Fruit fly (Drosophila melanogaster) whole organism, embryonic: Measurements from ENCODE around the gene vito.

Experiments used
- CG10366 ChIP-seq: fragments of 200-800 bp; sonication (Bioruptor generic); IDR thresholded peaks from 2 replicates; pipeline ENCODE4 v1.3.6; 2022; ENCODE audit warnings: missing biosample characterization, missing genetic modification characterization
- CG10654 ChIP-seq: fragments of 200-800 bp; sonication (Bioruptor generic); optimal IDR thresholded peaks from 2 replicates; lab custom pipeline; 2016; ENCODE audit warnings: missing biosample characterization, missing genetic modification characterization
- CG11504 ChIP-seq: fragments of 200-800 bp; sonication (Bioruptor generic); optimal IDR thresholded peaks from 3 replicates; lab custom pipeline; 2019; ENCODE audit warnings: missing biosample characterization, mild to moderate bottlenecking, missing genetic modification characterization, moderate library complexity
- CG12659 ChIP-seq: fragments of 200-800 bp; sonication (Bioruptor generic); optimal IDR thresholded peaks from 3 replicates; lab custom pipeline; 2017; ENCODE audit warnings: mild to moderate bottlenecking, missing biosample characterization, missing genetic modification reagents, missing genetic modification characterization
- CG12942 ChIP-seq: fragments of 200-800 bp; sonication (Bioruptor generic); optimal IDR thresholded peaks from 3 replicates; lab custom pipeline; 2016; ENCODE audit warnings: missing biosample characterization, missing genetic modification characterization
- CG1529 ChIP-seq: fragments of 200-800 bp; sonication (Bioruptor generic); optimal IDR thresholded peaks from 3 replicates; lab custom pipeline; 2018; ENCODE audit warnings: missing biosample characterization, missing genetic modification characterization
- CG16863 ChIP-seq: fragments of 200-800 bp; sonication (Bioruptor generic); optimal IDR thresholded peaks from 3 replicates; lab custom pipeline; 2016; ENCODE audit warnings: missing biosample characterization, missing genetic modification characterization
- CG1792 ChIP-seq: fragments of 200-800 bp; sonication (Bioruptor generic); optimal IDR thresholded peaks from 2 replicates; lab custom pipeline; 2016; ENCODE audit warnings: missing biosample characterization, missing genetic modification characterization
- CG18599 ChIP-seq: fragments of 200-800 bp; sonication (Bioruptor generic); optimal IDR thresholded peaks from 3 replicates; lab custom pipeline; 2017; ENCODE audit warnings: missing biosample characterization, missing genetic modification characterization, mild to moderate bottlenecking, moderate library complexity, missing genetic modification reagents
- CG30431 ChIP-seq: fragments of 200-800 bp; sonication (Bioruptor generic); optimal IDR thresholded peaks from 2 replicates; lab custom pipeline; 2017; ENCODE audit warnings: missing biosample characterization, missing genetic modification characterization
- CG3163 ChIP-seq: fragments of 200-800 bp; sonication (Bioruptor generic); optimal IDR thresholded peaks from 3 replicates; lab custom pipeline; 2016; ENCODE audit warnings: missing biosample characterization, missing genetic modification characterization
- CG43689 ChIP-seq: fragments of 200-800 bp; sonication (Bioruptor generic); IDR thresholded peaks from 2 replicates; pipeline ENCODE4 v1.3.6; 2022; ENCODE audit warnings: missing biosample characterization, missing genetic modification characterization
- CG4617 ChIP-seq: fragments of 200-800 bp; sonication (Bioruptor generic); optimal IDR thresholded peaks from 3 replicates; lab custom pipeline; 2016; ENCODE audit warnings: missing biosample characterization, missing genetic modification characterization, borderline replicate concordance
- CG5180 ChIP-seq: fragments of 200-800 bp; sonication (Bioruptor generic); optimal IDR thresholded peaks from 3 replicates; lab custom pipeline; 2017; ENCODE audit warnings: missing biosample characterization, missing genetic modification characterization, mild to moderate bottlenecking, moderate library complexity, missing genetic modification reagents
- CG5245 ChIP-seq: fragments of 200-800 bp; sonication (Bioruptor generic); optimal IDR thresholded peaks from 3 replicates; lab custom pipeline; 2016; ENCODE audit warnings: missing biosample characterization, missing genetic modification characterization
- CG6683 ChIP-seq: fragments of 200-800 bp; sonication (Bioruptor generic); optimal IDR thresholded peaks from 2 replicates; lab custom pipeline; 2017; ENCODE audit warnings: missing biosample characterization, mild to moderate bottlenecking, missing genetic modification characterization, missing genetic modification reagents
- CG6813 ChIP-seq: fragments of 200-800 bp; sonication (Bioruptor generic); optimal IDR thresholded peaks from 2 replicates; lab custom pipeline; 2017; ENCODE audit warnings: missing biosample characterization, missing genetic modification characterization, mild to moderate bottlenecking, moderate library complexity, missing genetic modification reagents
- CG7357 ChIP-seq: fragments of 200-800 bp; sonication (Bioruptor generic); IDR thresholded peaks from 3 replicates; pipeline ENCODE4 v1.3.6; 2022; ENCODE audit warnings: missing biosample characterization, missing genetic modification characterization
- CG8089 ChIP-seq: fragments of 200-800 bp; sonication (Bioruptor generic); optimal IDR thresholded peaks from 3 replicates; lab custom pipeline; 2016; ENCODE audit warnings: missing biosample characterization, missing genetic modification characterization
- CG8290 ChIP-seq, 3 experiments: fragments of 200-800 bp; sonication (Bioruptor generic); optimal IDR thresholded peaks; 2 replicates each; lab custom pipeline; 2016 to 2019; ENCODE audit warnings: missing biosample characterization in 3 of 3, missing genetic modification characterization in 3 of 3, mild to moderate bottlenecking in 2 of 3, moderate library complexity in 1 of 3
- CG9215 ChIP-seq: fragments of 200-800 bp; sonication (Bioruptor generic); IDR thresholded peaks from 2 replicates; pipeline ENCODE4 v1.3.6; 2022; ENCODE audit warnings: missing biosample characterization, missing genetic modification characterization
- CG9932 ChIP-seq: fragments of 200-800 bp; sonication (Bioruptor generic); IDR thresholded peaks from 2 replicates; pipeline ENCODE4 v1.3.6; 2022; ENCODE audit warnings: missing biosample characterization, missing genetic modification characterization
- CkIIα-i1 ChIP-seq: fragments of 200-800 bp; sonication (Bioruptor generic); IDR thresholded peaks from 2 replicates; pipeline ENCODE4 v1.3.6; 2022; ENCODE audit warnings: missing biosample characterization, missing genetic modification characterization
- Dbx ChIP-seq: fragments of 200-800 bp; sonication (Bioruptor generic); IDR thresholded peaks from 3 replicates; pipeline ENCODE4 v1.3.6; 2022; ENCODE audit warnings: missing biosample characterization, missing genetic modification characterization
- Deaf1 ChIP-seq: fragments of 200-800 bp; optimal IDR thresholded peaks from 3 replicates; lab custom pipeline; 2019; ENCODE audit warnings: missing biosample characterization, mild to moderate bottlenecking, missing genetic modification characterization, moderate library complexity
- Dref ChIP-seq: fragments of 200-800 bp; sonication (Bioruptor generic); IDR thresholded peaks from 2 replicates; pipeline ENCODE4 v1.3.6; 2022; ENCODE audit warnings: missing biosample characterization, missing genetic modification characterization
- H15 ChIP-seq: fragments of 200-800 bp; sonication (Bioruptor generic); IDR thresholded peaks from 3 replicates; pipeline ENCODE4 v1.3.6; 2022; ENCODE audit warnings: missing biosample characterization, missing genetic modification characterization
- Hmr ChIP-seq: fragments of 200-800 bp; sonication (Bioruptor generic); optimal IDR thresholded peaks from 3 replicates; lab custom pipeline; 2017; ENCODE audit warnings: mild to moderate bottlenecking, missing biosample characterization, missing genetic modification reagents, missing genetic modification characterization
- Hsf ChIP-seq: fragments of 200-800 bp; sonication (Bioruptor generic); optimal IDR thresholded peaks from 3 replicates; lab custom pipeline; 2016; ENCODE audit warnings: missing biosample characterization, missing genetic modification characterization
- MBD-R2 ChIP-seq: fragments of 200-800 bp; sonication (Bioruptor generic); IDR thresholded peaks from 2 replicates; pipeline ENCODE4 v1.3.6; 2022; ENCODE audit warnings: missing biosample characterization, missing genetic modification characterization
- MESR4 ChIP-seq: fragments of 200-800 bp; sonication (Bioruptor generic); optimal IDR thresholded peaks from 2 replicates; lab custom pipeline; 2018; ENCODE audit warnings: missing biosample characterization, mild to moderate bottlenecking, missing genetic modification characterization, moderate library complexity
- Mrtf ChIP-seq: fragments of 200-800 bp; sonication (Bioruptor generic); IDR thresholded peaks from 3 replicates; pipeline ENCODE4 v1.3.6; 2022; ENCODE audit warnings: missing biosample characterization, missing genetic modification characterization
- Nf-YB ChIP-seq: fragments of 200-800 bp; sonication (Bioruptor generic); optimal IDR thresholded peaks from 3 replicates; lab custom pipeline; 2019; ENCODE audit warnings: missing biosample characterization, mild to moderate bottlenecking, missing genetic modification characterization, moderate library complexity
- YL-1 ChIP-seq: fragments of 200-800 bp; sonication (Bioruptor generic); optimal IDR thresholded peaks from 3 replicates; lab custom pipeline; 2017; ENCODE audit warnings: missing biosample characterization, mild to moderate bottlenecking, missing genetic modification characterization
- amos ChIP-seq: fragments of 200-800 bp; sonication (Bioruptor generic); IDR thresholded peaks from 2 replicates; pipeline ENCODE4 v1.3.6; 2022; ENCODE audit warnings: missing biosample characterization, missing genetic modification characterization; ENCODE audit not compliant: partially characterized antibody
- az2 ChIP-seq: fragments of 200-800 bp; sonication (Bioruptor generic); optimal IDR thresholded peaks from 3 replicates; lab custom pipeline; 2016; ENCODE audit warnings: missing biosample characterization, missing genetic modification characterization
- dimm ChIP-seq: fragments of 200-800 bp; sonication (Bioruptor generic); IDR thresholded peaks from 2 replicates; pipeline ENCODE4 v1.3.6; 2022; ENCODE audit warnings: missing biosample characterization, missing genetic modification characterization
- eve ChIP-seq, 2 experiments: fragments of >200 bp; optimal IDR thresholded peaks; 2 replicates each; lab custom pipeline; 2017; ENCODE audit warnings: missing biosample characterization in 2 of 2, missing genetic modification characterization in 2 of 2
- hb ChIP-seq: fragments of 200-800 bp; sonication (Bioruptor generic); IDR thresholded peaks from 3 replicates; pipeline ENCODE4 v1.3.6; 2022; ENCODE audit warnings: missing biosample characterization, missing genetic modification characterization; ENCODE audit not compliant: partially characterized antibody
- hbn ChIP-seq: fragments of 200-800 bp; sonication (Bioruptor generic); IDR thresholded peaks from 2 replicates; pipeline ENCODE4 v1.3.6; 2022; ENCODE audit warnings: missing biosample characterization, missing genetic modification characterization; ENCODE audit not compliant: partially characterized antibody
- mld ChIP-seq: fragments of 200-800 bp; sonication (Bioruptor generic); IDR thresholded peaks from 3 replicates; pipeline ENCODE4 v1.3.6; 2022; ENCODE audit warnings: missing biosample characterization, missing genetic modification characterization; ENCODE audit not compliant: partially characterized antibody
- prd ChIP-seq, 3 experiments: fragments of >200 bp in 2 of 3; fragments of 200-800 bp in 1 of 3; sonication (Bioruptor generic) in 1 of 3; optimal IDR thresholded peaks in 2 of 3; IDR thresholded peaks in 1 of 3; 2 replicates in 2 of 3; 3 replicates in 1 of 3; pipeline versions ENCODE4 v1.3.6 to Lab custom; 2017 to 2022; ENCODE audit warnings: missing biosample characterization in 1 of 3, missing genetic modification characterization in 1 of 3
- sima ChIP-seq: fragments of 200-800 bp; sonication (Bioruptor generic); optimal IDR thresholded peaks from 2 replicates; lab custom pipeline; 2016; ENCODE audit warnings: missing biosample characterization, missing genetic modification characterization
- tio ChIP-seq: fragments of 200-800 bp; sonication (Bioruptor generic); optimal IDR thresholded peaks from 2 replicates; lab custom pipeline; 2017; ENCODE audit warnings: missing biosample characterization, missing genetic modification characterization, inconsistent platforms
- tx ChIP-seq: fragments of 200-800 bp; sonication (Bioruptor generic); optimal IDR thresholded peaks from 2 replicates; lab custom pipeline; 2016; ENCODE audit warnings: missing biosample characterization, missing genetic modification characterization
- wek ChIP-seq: fragments of 200-800 bp; sonication (Bioruptor generic); optimal IDR thresholded peaks from 3 replicates; lab custom pipeline; 2018; ENCODE audit warnings: missing biosample characterization, mild to moderate bottlenecking, missing genetic modification characterization, moderate library complexity
- wor ChIP-seq: fragments of 200-800 bp; sonication (Bioruptor generic); IDR thresholded peaks from 2 replicates; pipeline ENCODE4 v1.3.6; 2022; ENCODE audit warnings: missing biosample characterization, missing genetic modification characterization

vito gene

dm6 chr3L:5768532-5769497 lies 8.3 kb downstream of the vito start, which contains the start of the genes Ppat-Dpck and scny (continued):
- TF ChIP-seq eve (GFP tag; optimal IDR thresholded peaks at IDR 0.05; lab: Kevin White, UChicago) (no peak), CG8089 (no peak), CG9215 (GFP tag; lab: Robert Waterston, UW) (no peak), H15 (GFP tag; lab: Robert Waterston, UW) (no peak), CG10366 (GFP tag; lab: Robert Waterston, UW) (no peak), CG16863 (no peak), prd (optimal IDR thresholded peaks at IDR 0.05; lab: Kevin White, UChicago) (no peak), prd (GFP tag; IDR thresholded peaks at IDR 0.05; lab: Robert Waterston, UW) (no peak), Dbx (GFP tag; lab: Robert Waterston, UW) (0 out of 3 replicates have a peak, but pooled peaks have one; percentile 39), CG1529 (GFP tag; lab: Kevin White, UChicago) (no peak), Deaf1 (tag; lab: Kevin White, UChicago) (peak; percentile 86), tio (no peak), CG10654 (no peak), Hmr (GFP tag; lab: Kevin White, UChicago) (no peak), YL-1 (GFP tag; lab: Kevin White, UChicago) (peak; percentile 80), amos (GFP tag; lab: Robert Waterston, UW) (peak; percentile 93), dimm (GFP tag; lab: Robert Waterston, UW) (no peak), wek (GFP tag; lab: Kevin White, UChicago) (peak; percentile 21), MESR4 (GFP tag; lab: Kevin White, UChicago) (peak; percentile 91), CG9932 (GFP tag; lab: Robert Waterston, UW) (peak; percentile 14; the same call in 1 of the 2 replicates), CG7357 (GFP tag; lab: Robert Waterston, UW) (no peak), CG1792 (GFP tag; lab: Kevin White, UChicago) (no peak), Mrtf (GFP tag; lab: Robert Waterston, UW) (no peak), Hsf (GFP tag; lab: Kevin White, UChicago) (peak; percentile 33), tx (GFP tag; lab: Kevin White, UChicago) (no peak), hb (GFP tag; lab: Robert Waterston, UW) (peak; percentile 86), Nf-YB (GFP tag; lab: Kevin White, UChicago) (no peak), CG6813 (GFP tag; lab: Kevin White, UChicago) (no peak), CG8290 (GFP tag; optimal IDR thresholded peaks at IDR 0.05; lab: Kevin White, UChicago) (peak; percentile 21), CG8290 (tag; optimal IDR thresholded peaks at IDR 0.05; lab: Kevin White, UChicago) (no peak)

- TF ChIP-seq MBD-R2 (GFP tag; lab: Robert Waterston, UW) (0 out of 2 replicates have a peak, but pooled peaks have one; percentile 3), CG12659 (GFP tag; lab: Kevin White, UChicago) (peak; percentile 21), CG11504 (tag; lab: Kevin White, UChicago) (no peak), CG30431 (GFP tag; lab: Kevin White, UChicago) (no peak), CG5245 (GFP tag; lab: Kevin White, UChicago) (no peak), Dref (GFP tag; lab: Robert Waterston, UW) (no peak), sima (GFP tag; lab: Kevin White, UChicago) (no peak), CG12942 (GFP tag; lab: Kevin White, UChicago) (no peak), CG6683 (GFP tag; lab: Kevin White, UChicago) (no peak), CG3163 (GFP tag; lab: Kevin White, UChicago) (no peak), CG4617 (GFP tag; lab: Kevin White, UChicago) (peak; percentile 15), MESR4 (GFP tag; lab: Kevin White, UChicago) (peak; percentile 60), az2 (GFP tag; lab: Kevin White, UChicago) (no peak), CG43689 (GFP tag; lab: Robert Waterston, UW) (no peak), CG18599 (GFP tag; lab: Kevin White, UChicago) (no peak), mld (GFP tag; lab: Robert Waterston, UW) (0 out of 3 replicates have a peak, but pooled peaks have one; percentile 42), CkIIα-i1 (GFP tag; lab: Robert Waterston, UW) (no peak), hbn (0 out of 2 replicates have a peak, but pooled peaks have one; percentile 9), CG5180 (GFP tag; lab: Kevin White, UChicago) (no peak), wor (GFP tag; lab: Robert Waterston, UW) (no peak)
These were observed 11.3 kb downstream of the vito start, which contains the start of gene Txl for dm6 chr3L:5765844-5766200. Gene Txl (plus strand): TSS chr3L:5765846.
